Fruit fly (Drosophila melanogaster) whole organism, embryonic: ENCODE data around the gene mio.

Experiments
- BEAF-32 ChIP-seq: fragments of 200-800 bp; sonication (Bioruptor generic); optimal IDR thresholded peaks from 3 replicates; lab custom pipeline; 2017; ENCODE audit warnings: missing biosample characterization, missing genetic modification characterization, mild to moderate bottlenecking, moderate library complexity, missing genetic modification reagents
- Bdp1 ChIP-seq: fragments of 200-800 bp; sonication (Bioruptor generic); optimal IDR thresholded peaks from 3 replicates; lab custom pipeline; 2016; ENCODE audit warnings: missing biosample characterization, missing genetic modification characterization
- CG10321 ChIP-seq: fragments of 200-800 bp; sonication (Bioruptor generic); IDR thresholded peaks from 2 replicates; pipeline ENCODE4 v1.3.6; 2022; ENCODE audit warnings: missing biosample characterization, missing genetic modification characterization
- CG11247 ChIP-seq: fragments of 200-800 bp; sonication (Bioruptor generic); IDR thresholded peaks from 2 replicates; pipeline ENCODE4 v1.3.6; 2022; ENCODE audit warnings: missing biosample characterization, missing genetic modification characterization
- CG11560 ChIP-seq: fragments of 200-800 bp; sonication (Bioruptor generic); IDR thresholded peaks from 3 replicates; pipeline ENCODE4 v1.3.6; 2022; ENCODE audit warnings: missing biosample characterization, missing genetic modification characterization
- CG12391 ChIP-seq: fragments of 200-800 bp; sonication (Bioruptor generic); optimal IDR thresholded peaks from 3 replicates; lab custom pipeline; 2018; ENCODE audit warnings: missing biosample characterization, mild to moderate bottlenecking, missing genetic modification characterization, moderate library complexity
- CG12659 ChIP-seq: fragments of 200-800 bp; sonication (Bioruptor generic); optimal IDR thresholded peaks from 3 replicates; lab custom pipeline; 2017; ENCODE audit warnings: mild to moderate bottlenecking, missing biosample characterization, missing genetic modification reagents, missing genetic modification characterization
- CG13775 ChIP-seq: fragments of 200-800 bp; sonication (Bioruptor generic); optimal IDR thresholded peaks from 3 replicates; lab custom pipeline; 2017; ENCODE audit warnings: missing biosample characterization, mild to moderate bottlenecking, missing genetic modification characterization
- CG14050 ChIP-seq: fragments of 200-800 bp; sonication (Bioruptor generic); IDR thresholded peaks from 3 replicates; pipeline ENCODE4 v1.3.6; 2022; ENCODE audit warnings: missing biosample characterization, missing genetic modification characterization
- CG15514 ChIP-seq: fragments of 200-800 bp; sonication (Bioruptor generic); optimal IDR thresholded peaks from 3 replicates; lab custom pipeline; 2017; ENCODE audit warnings: missing biosample characterization, missing genetic modification characterization, mild to moderate bottlenecking, moderate library complexity, missing genetic modification reagents
- CG17361 ChIP-seq: fragments of 200-800 bp; sonication (Bioruptor generic); IDR thresholded peaks from 3 replicates; pipeline ENCODE4 v1.3.6; 2022; ENCODE audit warnings: missing biosample characterization, missing genetic modification characterization
- CG18011 ChIP-seq: fragments of 200-800 bp; sonication (Bioruptor generic); optimal IDR thresholded peaks from 2 replicates; lab custom pipeline; 2017; ENCODE audit warnings: missing biosample characterization, missing genetic modification characterization, mild to moderate bottlenecking, moderate library complexity, missing genotype
- CG2202 ChIP-seq: fragments of 200-800 bp; sonication (Bioruptor generic); optimal IDR thresholded peaks from 2 replicates; lab custom pipeline; 2018; ENCODE audit warnings: missing biosample characterization, mild to moderate bottlenecking, missing genetic modification characterization
- CG30431 ChIP-seq: fragments of 200-800 bp; sonication (Bioruptor generic); optimal IDR thresholded peaks from 2 replicates; lab custom pipeline; 2017; ENCODE audit warnings: missing biosample characterization, missing genetic modification characterization
- CG31224 ChIP-seq: fragments of 200-800 bp; sonication (Bioruptor generic); IDR thresholded peaks from 2 replicates; pipeline ENCODE4 v1.3.6; 2022; ENCODE audit warnings: missing biosample characterization, missing genetic modification characterization
- CG3726 ChIP-seq: fragments of 200-800 bp; sonication (Bioruptor generic); IDR thresholded peaks from 3 replicates; pipeline ENCODE4, ENCODE4 v1.3.6; 2022; ENCODE audit warnings: missing biosample characterization, missing genetic modification characterization
- CG4707 ChIP-seq: fragments of 200-800 bp; sonication (Bioruptor generic); optimal IDR thresholded peaks from 2 replicates; lab custom pipeline; 2018; ENCODE audit warnings: missing biosample characterization, mild to moderate bottlenecking, missing genetic modification characterization, moderate library complexity
- CG6765 ChIP-seq: fragments of 200-800 bp; sonication (Bioruptor generic); optimal IDR thresholded peaks from 3 replicates; lab custom pipeline; 2017; ENCODE audit warnings: missing biosample characterization, mild to moderate bottlenecking, missing genetic modification characterization
- CG9876 ChIP-seq: fragments of 200-800 bp; sonication (Bioruptor generic); optimal IDR thresholded peaks from 2 replicates; lab custom pipeline; 2016; ENCODE audit warnings: missing biosample characterization, missing genetic modification characterization
- Dll ChIP-seq: fragments of 200-800 bp; sonication (Bioruptor generic); IDR thresholded peaks from 4 replicates; pipeline ENCODE4 v1.3.6; 2022; ENCODE audit warnings: missing biosample characterization, missing genetic modification characterization; ENCODE audit not compliant: partially characterized antibody
- Dref ChIP-seq: fragments of 200-800 bp; sonication (Bioruptor generic); IDR thresholded peaks from 2 replicates; pipeline ENCODE4 v1.3.6; 2022; ENCODE audit warnings: missing biosample characterization, missing genetic modification characterization
- HLH54F ChIP-seq: fragments of 200-800 bp; sonication (Bioruptor generic); optimal IDR thresholded peaks from 3 replicates; lab custom pipeline; 2016; ENCODE audit warnings: missing biosample characterization, missing genetic modification characterization
- Nf-YC ChIP-seq: fragments of 200-800 bp; optimal IDR thresholded peaks from 3 replicates; lab custom pipeline; 2019; ENCODE audit warnings: missing biosample characterization, mild to moderate bottlenecking, missing genetic modification characterization, moderate library complexity
- Poxn ChIP-seq: fragments of 200-800 bp; sonication (Bioruptor generic); IDR thresholded peaks from 2 replicates; pipeline ENCODE4 v1.3.6; 2022; ENCODE audit warnings: missing biosample characterization, missing genetic modification characterization
- Six4 ChIP-seq: fragments of 200-800 bp; sonication (Bioruptor generic); optimal IDR thresholded peaks from 2 replicates; lab custom pipeline; 2016; ENCODE audit warnings: missing biosample characterization, missing genetic modification characterization
- Sry-δ ChIP-seq: fragments of 200-800 bp; sonication (Bioruptor generic); optimal IDR thresholded peaks from 2 replicates; lab custom pipeline; 2016; ENCODE audit warnings: missing biosample characterization, missing genetic modification characterization
- Vsx1 ChIP-seq: fragments of 200-800 bp; sonication (Bioruptor generic); optimal IDR thresholded peaks from 2 replicates; lab custom pipeline; 2017; ENCODE audit warnings: missing biosample characterization, mild to moderate bottlenecking, missing genetic modification characterization, missing genetic modification reagents
- Xrp1 ChIP-seq: fragments of 200-800 bp; sonication (Bioruptor generic); IDR thresholded peaks from 2 replicates; pipeline ENCODE4 v1.3.6; 2022; ENCODE audit warnings: missing biosample characterization, missing genetic modification characterization
- al ChIP-seq: fragments of 200-800 bp; sonication (Bioruptor generic); IDR thresholded peaks from 2 replicates; pipeline ENCODE4 v1.3.6; 2022; ENCODE audit warnings: missing biosample characterization, missing genetic modification characterization
- ash1 ChIP-seq: fragments of 200-800 bp; sonication (Bioruptor generic); optimal IDR thresholded peaks from 2 replicates; lab custom pipeline; 2018; ENCODE audit warnings: missing biosample characterization, mild to moderate bottlenecking, missing genetic modification characterization
- ci ChIP-seq: fragments of 200-800 bp; sonication (Bioruptor generic); IDR thresholded peaks from 3 replicates; pipeline ENCODE4 v1.3.6; 2022; ENCODE audit warnings: missing biosample characterization, missing genetic modification characterization
- cwo ChIP-seq: fragments of 200-800 bp; sonication (Bioruptor generic); optimal IDR thresholded peaks from 3 replicates; lab custom pipeline; 2017; ENCODE audit warnings: missing biosample characterization, missing genetic modification characterization, mild to moderate bottlenecking, moderate library complexity, missing genetic modification reagents
- dysf ChIP-seq: fragments of 200-800 bp; sonication (Bioruptor generic); IDR thresholded peaks from 3 replicates; pipeline ENCODE4 v1.3.6; 2022; ENCODE audit warnings: missing biosample characterization, missing genetic modification characterization
- en ChIP-seq: fragments of 200-800 bp; sonication (Bioruptor generic); optimal IDR thresholded peaks from 2 replicates; lab custom pipeline; 2016; ENCODE audit warnings: missing biosample characterization, missing genetic modification characterization
- eyg ChIP-seq: fragments of 200-800 bp; sonication (Bioruptor generic); optimal IDR thresholded peaks from 3 replicates; lab custom pipeline; 2016; ENCODE audit warnings: missing biosample characterization, missing genetic modification characterization
- fu2 ChIP-seq: fragments of 200-800 bp; sonication (Bioruptor generic); optimal IDR thresholded peaks from 2 replicates; lab custom pipeline; 2016; ENCODE audit warnings: missing biosample characterization, missing genetic modification characterization
- gt ChIP-seq: fragments of 200-800 bp; sonication (Bioruptor generic); IDR thresholded peaks from 2 replicates; pipeline ENCODE4 v1.3.6; 2022; ENCODE audit warnings: missing biosample characterization, missing genetic modification characterization
- hkb ChIP-seq, 2 experiments: fragments of 200-800 bp in 1 of 2; fragments of >200 bp in 1 of 2; sonication (Bioruptor generic) in 1 of 2; IDR thresholded peaks in 1 of 2; optimal IDR thresholded peaks in 1 of 2; 2 replicates each; pipeline versions ENCODE4 v1.3.6 to Lab custom; 2017 to 2022; ENCODE audit warnings: missing biosample characterization in 1 of 2, missing genetic modification characterization in 1 of 2
- hth ChIP-seq: fragments of >200 bp; optimal IDR thresholded peaks from 2 replicates; lab custom pipeline; 2017; ENCODE audit warnings: inconsistent platforms
- lmd ChIP-seq: fragments of 200-800 bp; sonication (Bioruptor generic); IDR thresholded peaks from 2 replicates; pipeline ENCODE4 v1.3.6; 2022; ENCODE audit warnings: missing biosample characterization, missing genetic modification characterization
- maf-S ChIP-seq: fragments of 200-800 bp; sonication (Bioruptor generic); optimal IDR thresholded peaks from 2 replicates; lab custom pipeline; 2016; ENCODE audit warnings: missing biosample characterization, missing genetic modification characterization
- nau ChIP-seq: fragments of 200-800 bp; sonication (Bioruptor generic); optimal IDR thresholded peaks from 3 replicates; lab custom pipeline; 2017; ENCODE audit warnings: missing biosample characterization, mild to moderate bottlenecking, missing genetic modification characterization, missing genetic modification reagents
- oc ChIP-seq: fragments of 200-800 bp; sonication (Bioruptor generic); optimal IDR thresholded peaks from 2 replicates; lab custom pipeline; 2018; ENCODE audit warnings: missing biosample characterization, mild to moderate bottlenecking, missing genetic modification characterization, moderate library complexity
- pho ChIP-seq: fragments of 200-800 bp; sonication (Bioruptor generic); optimal IDR thresholded peaks from 2 replicates; lab custom pipeline; 2016; ENCODE audit warnings: missing biosample characterization, missing genetic modification characterization
- run ChIP-seq: fragments of 200-800 bp; sonication (Bioruptor generic); optimal IDR thresholded peaks from 3 replicates; lab custom pipeline; 2018; ENCODE audit warnings: missing biosample characterization, mild to moderate bottlenecking, missing genetic modification characterization
- stc ChIP-seq: fragments of 200-800 bp; sonication (Bioruptor generic); IDR thresholded peaks from 2 replicates; pipeline ENCODE4 v1.3.6; 2022; ENCODE audit warnings: missing biosample characterization, missing genetic modification characterization
- tio ChIP-seq: fragments of 200-800 bp; sonication (Bioruptor generic); optimal IDR thresholded peaks from 2 replicates; lab custom pipeline; 2017; ENCODE audit warnings: missing biosample characterization, missing genetic modification characterization, inconsistent platforms
- toy ChIP-seq: fragments of 200-800 bp; sonication (Bioruptor generic); IDR thresholded peaks from 2 replicates; pipeline ENCODE4 v1.3.6; 2022; ENCODE audit warnings: missing biosample characterization, missing genetic modification characterization
- trh ChIP-seq: fragments of 200-800 bp; sonication (Bioruptor generic); optimal IDR thresholded peaks from 2 replicates; lab custom pipeline; 2016; ENCODE audit warnings: missing biosample characterization, missing genetic modification characterization
- tx ChIP-seq: fragments of 200-800 bp; sonication (Bioruptor generic); optimal IDR thresholded peaks from 2 replicates; lab custom pipeline; 2016; ENCODE audit warnings: missing biosample characterization, missing genetic modification characterization
- usp ChIP-seq: fragments of >200 bp; optimal IDR thresholded peaks from 2 replicates; lab custom pipeline; 2017; ENCODE audit warnings: missing biosample characterization, missing genetic modification characterization
- vfl ChIP-seq: fragments of 200-800 bp; sonication (Bioruptor generic); optimal IDR thresholded peaks from 2 replicates; lab custom pipeline; 2016; ENCODE audit warnings: missing biosample characterization, missing genetic modification characterization

Gene mio

DNA sequence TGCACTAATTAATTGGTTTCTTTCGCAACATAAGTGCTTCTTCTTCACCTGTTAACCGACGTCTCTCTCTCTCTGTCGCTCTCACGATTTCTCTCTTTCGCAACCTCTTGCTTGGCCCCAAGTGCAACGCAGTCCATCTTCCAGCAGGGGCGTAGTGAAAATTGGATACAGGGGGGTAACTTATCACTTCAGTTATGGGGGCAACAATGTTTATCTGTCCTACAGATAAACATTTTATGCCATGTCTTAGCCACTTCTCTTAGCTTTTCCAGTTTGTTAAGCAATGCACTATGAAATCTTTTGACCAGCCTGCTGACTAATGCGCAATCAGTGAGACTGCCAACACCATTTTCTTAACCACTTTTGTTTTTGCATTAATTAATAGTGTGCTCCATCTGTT is 10.2 kb downstream of the mio start (continued):
- TF ChIP-seq lmd (GFP tag; lab: Robert Waterston, UW) (peak; percentile 29; the same call in 1 of the 2 replicates), CG11247 (GFP tag; lab: Robert Waterston, UW) (peak; percentile 26; the same call in 1 of the 2 replicates), BEAF-32 (GFP tag; lab: Kevin White, UChicago) (no peak), gt (GFP tag; lab: Robert Waterston, UW) (no peak), Xrp1 (peak; percentile 33; the same call in 1 of the 2 replicates), CG12659 (GFP tag; lab: Kevin White, UChicago) (peak; percentile 24), vfl (GFP tag; lab: Kevin White, UChicago) (no peak), tx (GFP tag; lab: Kevin White, UChicago) (no peak), stc (peak; percentile 72; the same call in 1 of the 2 replicates), Nf-YC (tag; lab: Kevin White, UChicago) (peak; percentile 30), Sry-δ (no peak), en (GFP tag; lab: Kevin White, UChicago) (no peak), Vsx1 (GFP tag; lab: Kevin White, UChicago) (no peak), ci (GFP tag; lab: Robert Waterston, UW) (peak; percentile 91), nau (GFP tag; lab: Kevin White, UChicago) (no peak), hkb (optimal IDR thresholded peaks at IDR 0.05; lab: Kevin White, UChicago) (no peak), hkb (GFP tag; IDR thresholded peaks at IDR 0.05; lab: Robert Waterston, UW) (peak; percentile 73), trh (GFP tag; lab: Kevin White, UChicago) (no peak), cwo (GFP tag; lab: Kevin White, UChicago) (peak; percentile 11), CG14050 (GFP tag; lab: Robert Waterston, UW) (peak; percentile 56; the same call in 1 of the 3 replicates), CG6765 (GFP tag; lab: Kevin White, UChicago) (no peak), Poxn (no peak), usp (GFP tag; lab: Kevin White, UChicago) (no peak), CG12391 (tag; lab: Kevin White, UChicago) (peak; percentile 37), CG30431 (GFP tag; lab: Kevin White, UChicago) (no peak), CG31224 (GFP tag; lab: Robert Waterston, UW) (no peak), CG9876 (GFP tag; lab: Kevin White, UChicago) (peak; percentile 23), CG2202 (no peak), run (tag; lab: Kevin White, UChicago) (no peak), CG15514 (no peak), CG10321 (GFP tag; lab: Robert Waterston, UW) (no peak), CG11560 (tag; lab: Robert Waterston, UW) (no peak), Dref (GFP tag; lab: Robert Waterston, UW) (no peak), HLH54F (GFP tag; lab: Kevin White, UChicago) (peak; percentile 10), Dll (GFP tag; lab: Robert Waterston, UW) (no peak), CG3726 (GFP tag; lab: Robert Waterston, UW) (0 out of 3 replicates have a peak, but pooled peaks have one; percentile 38), tio (GFP tag; lab: Kevin White, UChicago) (no peak), Bdp1 (GFP tag; lab: Kevin White, UChicago) (no peak), toy (GFP tag; lab: Robert Waterston, UW) (no peak), oc (tag; lab: Kevin White, UChicago) (no peak), CG17361 (GFP tag; lab: Robert Waterston, UW) (0 out of 3 replicates have a peak, but pooled peaks have one; percentile 22), CG13775 (GFP tag; lab: Kevin White, UChicago) (no peak), fu2 (GFP tag; lab: Kevin White, UChicago) (no peak), dysf (peak; percentile 69), maf-S (GFP tag; lab: Kevin White, UChicago) (no peak), eyg (GFP tag; lab: Kevin White, UChicago) (no peak), pho (GFP tag; lab: Kevin White, UChicago) (peak; percentile 31), CG4707 (peak; percentile 16), Six4 (peak; percentile 27), hth (no peak), al (GFP tag; lab: Robert Waterston, UW) (no peak), ash1 (GFP tag; lab: Kevin White, UChicago) (no peak), CG18011 (GFP tag; lab: Kevin White, UChicago) (peak; percentile 18)
